Worm (Caenorhabditis elegans) whole organism, early embryonic: Measurements from ENCODE around the gene C34H4.1.

ENCODE experiments used
- ama-1 ChIP-seq: fragments of 150-350 bp; optimal IDR thresholded peaks from 2 replicates; lab custom pipeline; 2014
- flt-1 ChIP-seq: fragments of 200-800 bp; sonication (Bioruptor generic); IDR thresholded peaks from 2 replicates; pipeline ENCODE4 v1.3.6; 2022; ENCODE audit warnings: missing genetic modification characterization, missing compliant biosample characterization
- hnd-1 ChIP-seq: sonication (generic microtip); optimal IDR thresholded peaks from 2 replicates; lab custom pipeline; 2016; ENCODE audit warnings: missing genetic modification characterization, missing compliant biosample characterization

DNA sequence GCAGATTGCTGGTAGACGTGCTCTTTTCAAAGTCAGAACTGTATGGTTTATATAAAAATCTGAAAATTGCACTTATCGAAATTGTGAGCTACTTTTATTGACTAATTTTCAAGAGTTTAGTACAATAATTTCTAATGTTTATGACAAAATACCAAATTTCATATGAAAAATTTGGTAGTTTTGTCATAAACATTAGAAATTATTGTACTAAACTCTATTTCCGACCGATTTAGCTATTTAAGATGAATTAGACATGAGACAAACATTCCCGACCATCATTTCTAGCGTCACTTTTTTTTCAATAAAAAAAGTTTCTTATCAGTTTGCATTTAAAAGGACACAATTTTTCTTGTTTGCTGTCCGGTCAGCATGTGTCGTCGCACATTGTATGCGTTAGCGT lies 4.8 kb upstream of the C34H4.1 start, which contains the start of gene tag-244:
- no peak for TF ChIP-seq flt-1 (GFP tag; lab: Robert Waterston, UW)
- no peak for TF ChIP-seq ama-1 (lab: Kevin White, UChicago)
- no peak for TF ChIP-seq hnd-1
